Worm (Caenorhabditis elegans) whole organism, early embryonic: ENCODE results near the gene cyp-14A3.

Experiments
- B0310.2 ChIP-seq: sonication (generic microtip); optimal IDR thresholded peaks from 2 replicates; lab custom pipeline; 2016; ENCODE audit warnings: mild to moderate bottlenecking, missing genetic modification characterization, missing compliant biosample characterization
- aly-1 ChIP-seq: sonication (generic microtip); optimal IDR thresholded peaks from 2 replicates; lab custom pipeline; 2016; ENCODE audit warnings: missing genetic modification characterization, missing compliant biosample characterization
- ama-1 ChIP-seq: fragments of 150-350 bp; optimal IDR thresholded peaks from 2 replicates; lab custom pipeline; 2014
- ceh-13 ChIP-seq: fragments of 200-800 bp; sonication (Bioruptor generic); optimal IDR thresholded peaks from 2 replicates; lab custom pipeline; 2018; ENCODE audit warnings: mild to moderate bottlenecking, missing genetic modification characterization, missing compliant biosample characterization
- ceh-36 ChIP-seq: sonication (generic microtip); optimal IDR thresholded peaks from 2 replicates; lab custom pipeline; 2016; ENCODE audit warnings: missing genetic modification characterization, inconsistent platforms, missing compliant biosample characterization
- ets-7 ChIP-seq: sonication (generic microtip); optimal IDR thresholded peaks from 2 replicates; lab custom pipeline; 2016; ENCODE audit warnings: missing genotype, missing genetic modification characterization, missing compliant biosample characterization
- flt-1 ChIP-seq: fragments of 200-800 bp; sonication (Bioruptor generic); IDR thresholded peaks from 2 replicates; pipeline ENCODE4 v1.3.6; 2022; ENCODE audit warnings: missing genetic modification characterization, missing compliant biosample characterization
- hmbx-1 ChIP-seq: sonication (generic microtip); optimal IDR thresholded peaks from 2 replicates; lab custom pipeline; 2016; ENCODE audit warnings: mild to moderate bottlenecking, missing genetic modification characterization, missing compliant biosample characterization
- hnd-1 ChIP-seq: sonication (generic microtip); optimal IDR thresholded peaks from 2 replicates; lab custom pipeline; 2016; ENCODE audit warnings: missing genetic modification characterization, missing compliant biosample characterization
- pes-1 ChIP-seq: fragments of 200-800 bp; sonication (Bioruptor generic); IDR thresholded peaks from 2 replicates; pipeline ENCODE4 v1.3.6; 2022; ENCODE audit warnings: missing genetic modification reagents, missing genetic modification characterization, missing compliant biosample characterization
- scrt-1 ChIP-seq: fragments of 200-800 bp; sonication (Bioruptor generic); IDR thresholded peaks from 2 replicates; pipeline ENCODE4 v1.3.6; 2022; ENCODE audit warnings: missing genetic modification characterization, missing compliant biosample characterization
- tbx-11 ChIP-seq: fragments of 200-800 bp; sonication (Bioruptor generic); IDR thresholded peaks from 2 replicates; pipeline ENCODE4 v1.3.6; 2022; ENCODE audit warnings: missing genetic modification characterization, missing compliant biosample characterization
- tra-4 ChIP-seq: sonication (generic microtip); optimal IDR thresholded peaks from 2 replicates; lab custom pipeline; 2017; ENCODE audit warnings: missing genetic modification characterization, missing compliant biosample characterization

- TF ChIP-seq hmbx-1 (tag; lab: Kevin White, UChicago) (no peak), tra-4 (no peak), ama-1 (lab: Kevin White, UChicago) (no peak), flt-1 (GFP tag; lab: Robert Waterston, UW) (no peak), ceh-36 (tag; lab: Kevin White, UChicago) (no peak), aly-1 (tag; lab: Kevin White, UChicago) (no peak), ets-7 (tag; lab: Kevin White, UChicago) (no peak), B0310.2 (tag; lab: Kevin White, UChicago) (no peak), scrt-1 (GFP tag; lab: Robert Waterston, UW) (no peak), hnd-1 (tag; lab: Kevin White, UChicago) (no peak), pes-1 (GFP tag; lab: Robert Waterston, UW) (no peak), tbx-11 (GFP tag; lab: Robert Waterston, UW) (no peak), ceh-13 (GFP tag; lab: Kevin White, UChicago) (no peak)
Observed at ce11 chrX:13224608-13225007, 49.4 kb downstream of the cyp-14A3 start, which contains the start of gene skr-19.
